Fruit fly (Drosophila melanogaster): ENCODE data around the gene ball.
A peak's percentile ranks its signal among the peaks of the same experiment; 100 is the strongest.

The ball gene

DNA sequence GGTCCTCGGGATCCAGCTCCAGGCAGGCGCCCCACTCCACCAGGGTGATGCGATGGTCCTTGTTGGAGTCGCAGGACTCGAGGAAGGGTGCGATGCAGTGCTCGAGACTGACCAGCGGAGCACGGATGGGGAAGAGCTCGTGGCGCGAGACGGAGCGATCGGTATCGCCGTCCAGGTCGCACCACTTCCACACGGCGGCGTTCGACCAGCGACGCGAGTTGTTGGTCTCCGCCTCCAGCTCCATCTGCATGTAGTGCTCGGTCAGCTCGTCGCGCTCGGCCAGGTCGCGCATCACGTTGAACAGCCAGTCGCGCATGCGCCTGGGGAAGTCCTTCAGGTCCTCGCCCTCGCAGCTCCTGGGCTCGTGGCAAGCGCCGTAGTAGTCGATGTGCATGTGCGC is 2.8 kb upstream of the ball start:
- TF ChIP-seq kay (GFP tag; ENCODE audit: borderline replicate concordance) (no peak), CG7101 (tag; optimal IDR thresholded peaks at IDR 0.05) (no peak), CG33017 (tag; optimal IDR thresholded peaks at IDR 0.05) (no peak), cnc (optimal IDR thresholded peaks at IDR 0.05) (no peak), CG1620 (GFP tag; optimal IDR thresholded peaks at IDR 0.05) (no peak), Clk (GFP tag; optimal IDR thresholded peaks at IDR 0.05) (no peak), toe (GFP tag; optimal IDR thresholded peaks at IDR 0.05) (no peak), CG14711 (tag; optimal IDR thresholded peaks at IDR 0.05) (no peak), CG7045 (GFP tag; optimal IDR thresholded peaks at IDR 0.05) (no peak), CG5204 (GFP tag; optimal IDR thresholded peaks at IDR 0.05) (no peak), CG11617 (GFP tag; optimal IDR thresholded peaks at IDR 0.05) (no peak), CG12768 (GFP tag; optimal IDR thresholded peaks at IDR 0.05) (no peak), Mnt (GFP tag; optimal IDR thresholded peaks at IDR 0.05) (no peak), pad (GFP tag; optimal IDR thresholded peaks at IDR 0.05) (no peak), ovo (GFP tag; optimal IDR thresholded peaks at IDR 0.05) (no peak)

DNA sequence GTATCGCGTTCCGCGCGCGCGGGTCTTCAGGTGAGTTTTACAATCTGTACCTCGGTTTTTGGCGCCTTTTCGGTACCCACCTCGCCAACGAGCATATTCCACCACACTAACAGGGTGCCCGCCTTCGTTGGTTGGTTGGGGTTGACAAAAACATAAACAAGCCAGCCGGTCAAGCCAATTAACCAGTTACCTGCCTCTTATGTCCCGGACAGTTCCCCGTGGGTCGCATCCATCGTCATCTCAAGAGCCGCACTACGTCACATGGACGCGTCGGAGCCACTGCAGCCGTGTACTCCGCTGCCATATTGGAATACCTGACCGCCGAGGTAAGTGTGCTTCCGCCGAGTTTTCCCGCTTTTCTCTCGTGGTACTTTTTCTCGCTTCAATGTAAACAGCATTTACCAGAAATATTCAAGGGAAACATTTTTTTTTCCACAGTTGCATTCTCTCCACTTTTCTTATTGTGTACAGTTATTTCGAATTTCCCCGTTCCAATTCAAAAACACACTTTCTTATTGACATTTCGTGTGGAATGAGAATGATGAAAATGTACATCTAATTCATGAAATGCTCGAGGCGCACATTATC is 944 bp upstream of the ball start:
- TF ChIP-seq pad (GFP tag; optimal IDR thresholded peaks at IDR 0.05) (no peak), Mnt (GFP tag; optimal IDR thresholded peaks at IDR 0.05) (no peak), ovo (GFP tag; optimal IDR thresholded peaks at IDR 0.05) (no peak), tj (GFP tag; optimal IDR thresholded peaks at IDR 0.05) (no peak), kay (GFP tag; ENCODE audit: borderline replicate concordance) (no peak), CG14711 (tag; optimal IDR thresholded peaks at IDR 0.05) (no peak), cic (GFP tag; optimal IDR thresholded peaks at IDR 0.05) (no peak), Clk (GFP tag; optimal IDR thresholded peaks at IDR 0.05) (no peak), CG5204 (GFP tag; optimal IDR thresholded peaks at IDR 0.05) (no peak), Crg-1 (GFP tag; optimal IDR thresholded peaks at IDR 0.05) (no peak)

DNA sequence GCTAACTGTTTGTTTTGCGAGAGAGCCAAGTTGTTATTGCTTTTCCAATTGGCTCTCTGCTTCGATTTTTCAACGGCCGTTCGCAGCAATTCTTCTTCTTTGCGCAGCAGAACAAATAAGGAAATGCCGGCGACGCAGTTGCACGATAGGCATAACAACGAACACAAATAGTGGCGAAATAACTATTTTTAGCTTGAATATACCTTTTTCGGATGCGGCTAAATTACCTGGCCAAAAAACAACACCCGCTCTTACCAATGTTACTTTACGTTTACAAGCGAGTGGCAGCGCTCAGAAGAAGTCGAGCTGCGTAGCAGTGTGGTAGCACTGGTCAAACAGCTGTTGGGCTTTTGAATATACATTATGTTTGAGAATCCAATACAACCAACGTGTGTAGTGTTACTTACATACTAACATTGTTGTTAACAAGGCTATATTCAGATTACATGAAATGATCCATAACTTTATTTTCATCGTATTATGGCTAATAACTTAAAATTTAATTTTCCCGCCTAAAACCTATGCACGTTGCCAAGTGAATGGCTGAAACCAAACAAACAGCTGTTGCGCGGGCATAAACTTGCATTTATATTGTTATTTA is 3.7 kb downstream of the ball start, which contains the start of the genes Lerp and IntS12:
Gene Lerp, minus strand, starts transcription at position 283 of the 601 bp plus-strand sequence.
Gene IntS12, plus strand, starts transcription at position 529 of the 601 bp plus-strand sequence.
- no peak for TF ChIP-seq ovo (GFP tag; optimal IDR thresholded peaks at IDR 0.05)
- TF ChIP-seq CG12768 (GFP tag; optimal IDR thresholded peaks at IDR 0.05), result no peak
- TF ChIP-seq CG33017 (tag; optimal IDR thresholded peaks at IDR 0.05), result no peak
- no peak for TF ChIP-seq CG7045 (GFP tag; optimal IDR thresholded peaks at IDR 0.05)
- TF ChIP-seq tj (GFP tag; optimal IDR thresholded peaks at IDR 0.05), result no peak
- peak; percentile 24 for TF ChIP-seq CG14711 (tag; optimal IDR thresholded peaks at IDR 0.05)
- no peak for TF ChIP-seq cnc (optimal IDR thresholded peaks at IDR 0.05)
- TF ChIP-seq CG1620 (GFP tag; optimal IDR thresholded peaks at IDR 0.05), result no peak
- TF ChIP-seq Clk (GFP tag; optimal IDR thresholded peaks at IDR 0.05), result no peak
- TF ChIP-seq bab1 (GFP tag; optimal IDR thresholded peaks at IDR 0.05), result peak; percentile 28
- no peak for TF ChIP-seq Crg-1 (GFP tag; optimal IDR thresholded peaks at IDR 0.05)
- no peak for TF ChIP-seq cic (GFP tag; optimal IDR thresholded peaks at IDR 0.05)
- TF ChIP-seq CG7101 (tag; optimal IDR thresholded peaks at IDR 0.05), result peak; percentile 3
- TF ChIP-seq toe (GFP tag; optimal IDR thresholded peaks at IDR 0.05), result no peak

DNA sequence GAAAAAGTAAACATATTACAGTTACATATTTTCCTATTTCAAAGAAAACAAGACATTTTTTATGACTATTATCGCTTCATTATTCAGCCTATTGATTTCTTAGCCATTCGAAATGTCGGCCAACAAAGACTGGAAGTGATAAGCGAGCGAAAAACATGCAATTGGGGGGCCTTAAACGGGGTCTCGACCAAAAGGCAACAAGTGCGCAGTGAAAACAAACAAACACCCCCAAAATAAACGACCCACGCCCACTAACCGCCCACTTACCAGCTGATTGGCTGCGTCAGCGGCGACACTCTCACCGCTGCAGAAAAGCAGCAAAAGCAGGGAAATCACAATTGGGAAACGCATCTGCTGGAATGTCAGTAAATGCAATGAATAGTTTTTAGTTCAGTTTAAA is 4.4 kb downstream of the ball start:
- TF ChIP-seq tj (GFP tag; optimal IDR thresholded peaks at IDR 0.05) (no peak), CG1620 (GFP tag; optimal IDR thresholded peaks at IDR 0.05) (no peak), Hr96 (GFP tag; optimal IDR thresholded peaks at IDR 0.05) (no peak), CG14711 (tag; optimal IDR thresholded peaks at IDR 0.05) (no peak), kay (GFP tag; ENCODE audit: borderline replicate concordance) (no peak), Crg-1 (GFP tag; optimal IDR thresholded peaks at IDR 0.05) (no peak), CG11617 (GFP tag; optimal IDR thresholded peaks at IDR 0.05) (no peak), cnc (optimal IDR thresholded peaks at IDR 0.05) (no peak), CG7101 (tag; optimal IDR thresholded peaks at IDR 0.05) (no peak), CG33017 (tag; optimal IDR thresholded peaks at IDR 0.05) (no peak), Clk (GFP tag; optimal IDR thresholded peaks at IDR 0.05) (no peak), bab1 (GFP tag; optimal IDR thresholded peaks at IDR 0.05) (no peak), pad (GFP tag; optimal IDR thresholded peaks at IDR 0.05) (no peak)

DNA sequence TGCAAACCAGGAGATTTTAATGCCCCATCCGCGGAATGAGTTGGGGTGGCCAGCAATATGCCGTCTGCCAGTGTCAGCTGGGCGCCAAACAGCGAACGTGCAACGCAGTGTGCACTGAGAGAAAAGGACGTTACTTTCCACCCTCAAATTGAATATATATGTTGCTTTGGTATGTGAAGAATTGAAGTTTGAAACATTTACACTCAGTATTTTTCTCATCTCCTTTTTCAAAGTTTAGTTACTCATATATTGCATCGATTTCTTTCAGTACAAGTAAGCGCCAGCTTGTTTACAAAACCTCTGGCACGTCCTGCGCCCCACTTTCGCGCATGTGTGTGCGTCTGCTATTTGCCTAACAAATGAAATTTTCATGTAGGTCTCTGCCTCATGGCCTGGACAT is 7.4 kb downstream of the ball start:
- TF ChIP-seq CG5204 (GFP tag; optimal IDR thresholded peaks at IDR 0.05) (peak; percentile 14), Mnt (GFP tag; optimal IDR thresholded peaks at IDR 0.05) (no peak), CG7101 (tag; optimal IDR thresholded peaks at IDR 0.05) (peak; percentile 23), CG7045 (GFP tag; optimal IDR thresholded peaks at IDR 0.05) (peak; percentile 63), tj (GFP tag; optimal IDR thresholded peaks at IDR 0.05) (no peak), Hr96 (GFP tag; optimal IDR thresholded peaks at IDR 0.05) (no peak), cnc (optimal IDR thresholded peaks at IDR 0.05) (no peak), CG12768 (GFP tag; optimal IDR thresholded peaks at IDR 0.05) (peak; percentile 45), cic (GFP tag; optimal IDR thresholded peaks at IDR 0.05) (no peak), CG11617 (GFP tag; optimal IDR thresholded peaks at IDR 0.05) (no peak), kay (GFP tag; ENCODE audit: borderline replicate concordance) (no peak), CG1620 (GFP tag; optimal IDR thresholded peaks at IDR 0.05) (no peak), Clk (GFP tag; optimal IDR thresholded peaks at IDR 0.05) (no peak)

DNA sequence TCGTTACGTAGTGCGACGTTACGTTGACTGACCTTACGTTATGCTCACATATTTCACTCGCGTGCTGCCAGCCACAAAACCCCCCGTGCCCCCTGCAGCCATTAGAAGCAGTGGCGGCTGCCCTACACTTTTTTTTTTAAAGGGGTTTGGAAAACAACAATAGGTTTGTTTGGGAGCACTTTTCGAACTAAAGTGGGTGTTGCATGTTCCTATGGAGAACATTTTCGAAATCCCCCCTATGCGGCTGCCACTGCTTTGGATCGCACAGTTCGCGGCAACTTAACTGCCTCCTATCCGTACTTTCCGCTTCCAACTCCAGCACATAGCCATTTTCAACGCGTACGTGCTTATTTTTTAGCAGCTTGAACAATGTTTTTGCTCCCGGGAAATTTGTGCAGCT is 12.9 kb downstream of the ball start:
- TF ChIP-seq tj (GFP tag; optimal IDR thresholded peaks at IDR 0.05) (no peak), pad (GFP tag; optimal IDR thresholded peaks at IDR 0.05) (no peak), toe (GFP tag; optimal IDR thresholded peaks at IDR 0.05) (no peak), CG1620 (GFP tag; optimal IDR thresholded peaks at IDR 0.05) (no peak), Crg-1 (GFP tag; optimal IDR thresholded peaks at IDR 0.05) (no peak)

Measured in whole organism, adult.